Fruit fly (Drosophila melanogaster) whole organism, embryonic: ENCODE data around the gene CAHbeta.
A peak's percentile ranks its signal among the peaks of the same experiment; 100 is the strongest.

Source experiments
- Adf1 ChIP-seq: fragments of 200-800 bp; sonication (Bioruptor generic); IDR thresholded peaks from 2 replicates; pipeline ENCODE4 v1.3.6; 2022; ENCODE audit warnings: missing biosample characterization, missing genetic modification characterization
- Awh ChIP-seq: fragments of 200-800 bp; sonication (Bioruptor generic); IDR thresholded peaks from 2 replicates; pipeline ENCODE4, ENCODE4 v1.3.6; 2022; ENCODE audit warnings: missing biosample characterization, missing genetic modification characterization
- CG10147 ChIP-seq: fragments of 200-800 bp; sonication (Bioruptor generic); optimal IDR thresholded peaks from 2 replicates; lab custom pipeline; 2019; ENCODE audit warnings: missing biosample characterization, mild to moderate bottlenecking, missing genetic modification characterization, moderate library complexity
- CG10565 ChIP-seq: fragments of 200-800 bp; sonication (Bioruptor generic); optimal IDR thresholded peaks from 3 replicates; lab custom pipeline; 2016; ENCODE audit warnings: missing biosample characterization, mild to moderate bottlenecking, missing genetic modification characterization
- CG11398 ChIP-seq: fragments of 200-800 bp; sonication (Bioruptor generic); optimal IDR thresholded peaks from 2 replicates; lab custom pipeline; 2016; ENCODE audit warnings: missing biosample characterization, missing genetic modification characterization
- CG12071 ChIP-seq: fragments of 200-800 bp; sonication (Bioruptor generic); optimal IDR thresholded peaks from 3 replicates; lab custom pipeline; 2018; ENCODE audit warnings: missing biosample characterization, mild to moderate bottlenecking, missing genetic modification characterization
- CG12299 ChIP-seq: fragments of 200-800 bp; sonication (Bioruptor generic); optimal IDR thresholded peaks from 2 replicates; lab custom pipeline; 2018; ENCODE audit warnings: missing biosample characterization, mild to moderate bottlenecking, missing genetic modification characterization
- CG12391 ChIP-seq: fragments of 200-800 bp; sonication (Bioruptor generic); optimal IDR thresholded peaks from 3 replicates; lab custom pipeline; 2018; ENCODE audit warnings: missing biosample characterization, mild to moderate bottlenecking, missing genetic modification characterization, moderate library complexity
- CG12659 ChIP-seq: fragments of 200-800 bp; sonication (Bioruptor generic); optimal IDR thresholded peaks from 3 replicates; lab custom pipeline; 2017; ENCODE audit warnings: mild to moderate bottlenecking, missing biosample characterization, missing genetic modification reagents, missing genetic modification characterization
- CG15269 ChIP-seq: fragments of 200-800 bp; sonication (Bioruptor generic); optimal IDR thresholded peaks from 2 replicates; lab custom pipeline; 2018; ENCODE audit warnings: missing biosample characterization, mild to moderate bottlenecking, missing genetic modification characterization, moderate library complexity
- CG17361 ChIP-seq: fragments of 200-800 bp; sonication (Bioruptor generic); IDR thresholded peaks from 3 replicates; pipeline ENCODE4 v1.3.6; 2022; ENCODE audit warnings: missing biosample characterization, missing genetic modification characterization
- CG18262 ChIP-seq: fragments of 200-800 bp; optimal IDR thresholded peaks from 3 replicates; lab custom pipeline; 2019; ENCODE audit warnings: missing biosample characterization, mild to moderate bottlenecking, missing genetic modification characterization, moderate library complexity
- CG2116 ChIP-seq: fragments of 200-800 bp; sonication (Bioruptor generic); optimal IDR thresholded peaks from 3 replicates; lab custom pipeline; 2018; ENCODE audit warnings: missing biosample characterization, mild to moderate bottlenecking, missing genetic modification characterization
- CG33213 ChIP-seq: fragments of 200-800 bp; sonication (Bioruptor generic); optimal IDR thresholded peaks from 3 replicates; lab custom pipeline; 2016; ENCODE audit warnings: missing biosample characterization, missing genetic modification characterization
- CG34224 ChIP-seq: fragments of 200-800 bp; sonication (Bioruptor generic); IDR thresholded peaks from 3 replicates; pipeline ENCODE4 v1.3.6; 2022; ENCODE audit warnings: missing biosample characterization, missing genetic modification characterization; ENCODE audit not compliant: partially characterized antibody
- CG42726 ChIP-seq: fragments of 200-800 bp; sonication (Bioruptor generic); IDR thresholded peaks from 2 replicates; pipeline ENCODE4 v1.3.6; 2022; ENCODE audit warnings: missing biosample characterization, missing genetic modification characterization; ENCODE audit not compliant: partially characterized antibody
- CG4707 ChIP-seq: fragments of 200-800 bp; sonication (Bioruptor generic); optimal IDR thresholded peaks from 2 replicates; lab custom pipeline; 2018; ENCODE audit warnings: missing biosample characterization, mild to moderate bottlenecking, missing genetic modification characterization, moderate library complexity
- CG6791 ChIP-seq: fragments of 200-800 bp; sonication (Bioruptor generic); IDR thresholded peaks from 3 replicates; pipeline ENCODE4 v1.3.6; 2022; ENCODE audit warnings: missing biosample characterization, missing genetic modification characterization; ENCODE audit not compliant: partially characterized antibody
- CG8924 ChIP-seq: fragments of 200-800 bp; optimal IDR thresholded peaks from 3 replicates; lab custom pipeline; 2019; ENCODE audit warnings: missing biosample characterization, mild to moderate bottlenecking, missing genetic modification characterization, moderate library complexity
- Dek ChIP-seq: fragments of 200-800 bp; sonication (Bioruptor generic); optimal IDR thresholded peaks from 3 replicates; lab custom pipeline; 2019; ENCODE audit warnings: missing biosample characterization, mild to moderate bottlenecking, missing genetic modification characterization, moderate library complexity
- HmgZ ChIP-seq: fragments of 200-800 bp; sonication (Bioruptor generic); optimal IDR thresholded peaks from 2 replicates; lab custom pipeline; 2018; ENCODE audit warnings: missing biosample characterization, mild to moderate bottlenecking, missing genetic modification characterization
- Hr39 ChIP-seq: fragments of >200 bp; optimal IDR thresholded peaks from 2 replicates; lab custom pipeline; 2017
- Med ChIP-seq: fragments of 200-800 bp; sonication (Bioruptor generic); peaks from one replicate; lab custom pipeline; 2016; ENCODE audit warnings: missing biosample characterization, missing genetic modification characterization, mild to moderate bottlenecking, inconsistent platforms, moderate library complexity
- PHDP ChIP-seq: fragments of 200-800 bp; sonication (Bioruptor generic); optimal IDR thresholded peaks from 3 replicates; lab custom pipeline; 2018; ENCODE audit warnings: missing biosample characterization, mild to moderate bottlenecking, missing genetic modification characterization, moderate library complexity
- al ChIP-seq: fragments of 200-800 bp; sonication (Bioruptor generic); IDR thresholded peaks from 2 replicates; pipeline ENCODE4 v1.3.6; 2022; ENCODE audit warnings: missing biosample characterization, missing genetic modification characterization
- ara ChIP-seq: fragments of 200-800 bp; sonication (Bioruptor generic); IDR thresholded peaks from 2 replicates; pipeline ENCODE4 v1.3.6; 2022; ENCODE audit warnings: missing biosample characterization, missing genetic modification characterization
- ash1 ChIP-seq: fragments of 200-800 bp; sonication (Bioruptor generic); optimal IDR thresholded peaks from 2 replicates; lab custom pipeline; 2018; ENCODE audit warnings: missing biosample characterization, mild to moderate bottlenecking, missing genetic modification characterization
- bbx ChIP-seq: fragments of 200-800 bp; sonication (Bioruptor generic); IDR thresholded peaks from 2 replicates; pipeline ENCODE4 v1.3.6; 2022; ENCODE audit warnings: missing biosample characterization, missing genetic modification characterization; ENCODE audit not compliant: partially characterized antibody
- crol ChIP-seq: fragments of 200-800 bp; sonication (Bioruptor generic); IDR thresholded peaks from 2 replicates; pipeline ENCODE4 v1.3.6; 2022; ENCODE audit warnings: missing biosample characterization, missing genetic modification characterization
- cwo ChIP-seq: fragments of 200-800 bp; sonication (Bioruptor generic); optimal IDR thresholded peaks from 3 replicates; lab custom pipeline; 2017; ENCODE audit warnings: missing biosample characterization, missing genetic modification characterization, mild to moderate bottlenecking, moderate library complexity, missing genetic modification reagents
- ems ChIP-seq: fragments of 200-800 bp; sonication (Bioruptor generic); optimal IDR thresholded peaks from 3 replicates; lab custom pipeline; 2016; ENCODE audit warnings: missing biosample characterization, missing genetic modification characterization
- en ChIP-seq: fragments of 200-800 bp; sonication (Bioruptor generic); optimal IDR thresholded peaks from 2 replicates; lab custom pipeline; 2016; ENCODE audit warnings: missing biosample characterization, missing genetic modification characterization
- grau ChIP-seq: fragments of 200-800 bp; optimal IDR thresholded peaks from 3 replicates; lab custom pipeline; 2019; ENCODE audit warnings: missing biosample characterization, mild to moderate bottlenecking, missing genetic modification characterization, moderate library complexity
- gsb ChIP-seq: fragments of 200-800 bp; sonication (Bioruptor generic); IDR thresholded peaks from 2 replicates; pipeline ENCODE4 v1.3.6; 2022; ENCODE audit warnings: missing biosample characterization, missing genetic modification characterization
- gt ChIP-seq: fragments of 200-800 bp; sonication (Bioruptor generic); IDR thresholded peaks from 2 replicates; pipeline ENCODE4 v1.3.6; 2022; ENCODE audit warnings: missing biosample characterization, missing genetic modification characterization
- maf-S ChIP-seq: fragments of 200-800 bp; sonication (Bioruptor generic); optimal IDR thresholded peaks from 2 replicates; lab custom pipeline; 2016; ENCODE audit warnings: missing biosample characterization, missing genetic modification characterization
- mam ChIP-seq: fragments of 200-800 bp; sonication (Bioruptor generic); optimal IDR thresholded peaks from 3 replicates; lab custom pipeline; 2016; ENCODE audit warnings: missing biosample characterization, missing genetic modification characterization
- mirr ChIP-seq: fragments of 200-800 bp; sonication (Bioruptor generic); optimal IDR thresholded peaks from 3 replicates; lab custom pipeline; 2018; ENCODE audit warnings: missing biosample characterization, mild to moderate bottlenecking, missing genetic modification characterization
- onecut ChIP-seq: fragments of 200-800 bp; sonication (Bioruptor generic); IDR thresholded peaks from 2 replicates; pipeline ENCODE4 v1.3.6; 2022; ENCODE audit warnings: missing biosample characterization, missing genetic modification characterization
- pfk ChIP-seq: fragments of 200-800 bp; sonication (Bioruptor generic); optimal IDR thresholded peaks from 2 replicates; lab custom pipeline; 2018; ENCODE audit warnings: missing biosample characterization, mild to moderate bottlenecking, missing genetic modification characterization, moderate library complexity
- prd ChIP-seq, 3 experiments: fragments of >200 bp in 2 of 3; fragments of 200-800 bp in 1 of 3; sonication (Bioruptor generic) in 1 of 3; optimal IDR thresholded peaks in 2 of 3; IDR thresholded peaks in 1 of 3; 2 replicates in 2 of 3; 3 replicates in 1 of 3; pipeline versions ENCODE4 v1.3.6 to Lab custom; 2017 to 2022; ENCODE audit warnings: missing biosample characterization in 1 of 3, missing genetic modification characterization in 1 of 3
- ranshi ChIP-seq: fragments of 200-800 bp; sonication (Bioruptor generic); IDR thresholded peaks from 2 replicates; pipeline ENCODE4 v1.3.6; 2022; ENCODE audit warnings: missing biosample characterization, missing genetic modification characterization
- sd ChIP-seq: fragments of 200-800 bp; sonication (Bioruptor generic); optimal IDR thresholded peaks from 3 replicates; lab custom pipeline; 2018; ENCODE audit warnings: missing biosample characterization, mild to moderate bottlenecking, missing genetic modification characterization, moderate library complexity
- shn ChIP-seq: fragments of 200-800 bp; sonication (Bioruptor generic); optimal IDR thresholded peaks from 3 replicates; lab custom pipeline; 2016; ENCODE audit warnings: missing biosample characterization, missing genetic modification characterization
- ssp ChIP-seq: fragments of 200-800 bp; sonication (Bioruptor generic); IDR thresholded peaks from 2 replicates; pipeline ENCODE4 v1.3.6; 2022; ENCODE audit warnings: missing biosample characterization, missing genetic modification characterization
- tup ChIP-seq: fragments of 200-800 bp; sonication (Bioruptor generic); optimal IDR thresholded peaks from 2 replicates; lab custom pipeline; 2016; ENCODE audit warnings: missing biosample characterization, mild to moderate bottlenecking, missing genetic modification characterization, moderate library complexity
- usp ChIP-seq: fragments of >200 bp; optimal IDR thresholded peaks from 2 replicates; lab custom pipeline; 2017; ENCODE audit warnings: missing biosample characterization, missing genetic modification characterization
- vvl ChIP-seq: fragments of 200-800 bp; sonication (Bioruptor generic); IDR thresholded peaks from 2 replicates; pipeline ENCODE4 v1.3.6; 2022; ENCODE audit warnings: missing biosample characterization, missing genetic modification characterization
- wdn ChIP-seq: fragments of 200-800 bp; sonication (Bioruptor generic); IDR thresholded peaks from 2 replicates; pipeline ENCODE4 v1.3.6; 2022; ENCODE audit warnings: missing biosample characterization, missing genetic modification characterization

CAHbeta gene

dm6 chr3R:8945502-8946324 lies 34.9 kb upstream of the CAHbeta start:
- peak; percentile 37 for TF ChIP-seq CG2116 (GFP tag; lab: Kevin White, UChicago)
- peak; percentile 90 for TF ChIP-seq CG8924 (tag; lab: Kevin White, UChicago)
- TF ChIP-seq vvl = peak; percentile 86
- no peak for TF ChIP-seq mirr (GFP tag; lab: Kevin White, UChicago)
- TF ChIP-seq ash1 (GFP tag; lab: Kevin White, UChicago) = no peak
- TF ChIP-seq CG12391 = peak; percentile 88
- TF ChIP-seq CG12071 (GFP tag; lab: Kevin White, UChicago) = peak; percentile 57
- TF ChIP-seq maf-S (GFP tag; lab: Kevin White, UChicago) = no peak
- TF ChIP-seq CG42726 (GFP tag; lab: Robert Waterston, UW) = no peak
- no peak for TF ChIP-seq CG11398
- peak; percentile 44; the same call in 1 of the 2 replicates for TF ChIP-seq bbx (GFP tag; lab: Robert Waterston, UW)
- TF ChIP-seq CG33213 (GFP tag; lab: Kevin White, UChicago) = no peak
- TF ChIP-seq shn (GFP tag; lab: Kevin White, UChicago) = no peak
- TF ChIP-seq mam (GFP tag; lab: Kevin White, UChicago) = peak; percentile 17
- no peak for TF ChIP-seq CG10565 (GFP tag; lab: Kevin White, UChicago)
- no peak for TF ChIP-seq Adf1 (GFP tag; lab: Robert Waterston, UW)
- TF ChIP-seq tup = no peak
- TF ChIP-seq PHDP (tag; lab: Kevin White, UChicago) = peak; percentile 88
- TF ChIP-seq Hr39 (lab: Kevin White, UChicago) = no peak
- peak; percentile 81 for TF ChIP-seq ara (GFP tag; lab: Robert Waterston, UW)
- TF ChIP-seq pfk (GFP tag; lab: Kevin White, UChicago) = no peak
- TF ChIP-seq crol (GFP tag; lab: Robert Waterston, UW) = no peak
- TF ChIP-seq CG4707 (GFP tag; lab: Kevin White, UChicago) = peak; percentile 79
- peak; percentile 48; the same call in 1 of the 2 replicates for TF ChIP-seq gt (GFP tag; lab: Robert Waterston, UW)
- peak; percentile 78 for TF ChIP-seq Dek (tag; lab: Kevin White, UChicago)
- TF ChIP-seq CG15269 (tag; lab: Kevin White, UChicago) = peak; percentile 94
- peak; percentile 76 for TF ChIP-seq ssp
- TF ChIP-seq usp (GFP tag; lab: Kevin White, UChicago) = no peak
- TF ChIP-seq CG10147 (GFP tag; lab: Kevin White, UChicago) = peak; percentile 56
- peak; percentile 88 for TF ChIP-seq grau (tag; lab: Kevin White, UChicago)
- TF ChIP-seq ranshi (GFP tag; lab: Robert Waterston, UW) = peak; percentile 75
- 0 out of 2 replicates have a peak, but pooled peaks have one; percentile 9 for TF ChIP-seq wdn
- peak; percentile 58 for TF ChIP-seq sd
- peak; percentile 93 for TF ChIP-seq CG18262 (tag; lab: Kevin White, UChicago)
- TF ChIP-seq en = no peak
- TF ChIP-seq HmgZ = peak; percentile 62
- TF ChIP-seq CG17361 (GFP tag; lab: Robert Waterston, UW) = peak; percentile 92
- TF ChIP-seq prd (optimal IDR thresholded peaks at IDR 0.05; lab: Kevin White, UChicago) = no peak
- TF ChIP-seq prd (GFP tag; IDR thresholded peaks at IDR 0.05; lab: Robert Waterston, UW) = peak; percentile 83
- TF ChIP-seq ems = peak; percentile 33
- TF ChIP-seq CG12299 (tag; lab: Kevin White, UChicago) = peak; percentile 85
- peak; percentile 90 for TF ChIP-seq Med (GFP tag; lab: Kevin White, UChicago)
- peak; percentile 69 for TF ChIP-seq cwo (GFP tag; lab: Kevin White, UChicago)
- TF ChIP-seq Awh (GFP tag; lab: Robert Waterston, UW) = peak; percentile 78
- TF ChIP-seq CG12659 (GFP tag; lab: Kevin White, UChicago) = peak; percentile 86
- peak; percentile 76 for TF ChIP-seq onecut (GFP tag; lab: Robert Waterston, UW)
- no peak for TF ChIP-seq CG6791 (GFP tag; lab: Robert Waterston, UW)
- peak; percentile 41 for TF ChIP-seq gsb (GFP tag; lab: Robert Waterston, UW)
- no peak for TF ChIP-seq CG34224
- peak; percentile 66; the same call in 1 of the 2 replicates for TF ChIP-seq al
